Fruit fly (Drosophila melanogaster): ENCODE measurements around the gene Nmdmc.

Gene Nmdmc

DNA sequence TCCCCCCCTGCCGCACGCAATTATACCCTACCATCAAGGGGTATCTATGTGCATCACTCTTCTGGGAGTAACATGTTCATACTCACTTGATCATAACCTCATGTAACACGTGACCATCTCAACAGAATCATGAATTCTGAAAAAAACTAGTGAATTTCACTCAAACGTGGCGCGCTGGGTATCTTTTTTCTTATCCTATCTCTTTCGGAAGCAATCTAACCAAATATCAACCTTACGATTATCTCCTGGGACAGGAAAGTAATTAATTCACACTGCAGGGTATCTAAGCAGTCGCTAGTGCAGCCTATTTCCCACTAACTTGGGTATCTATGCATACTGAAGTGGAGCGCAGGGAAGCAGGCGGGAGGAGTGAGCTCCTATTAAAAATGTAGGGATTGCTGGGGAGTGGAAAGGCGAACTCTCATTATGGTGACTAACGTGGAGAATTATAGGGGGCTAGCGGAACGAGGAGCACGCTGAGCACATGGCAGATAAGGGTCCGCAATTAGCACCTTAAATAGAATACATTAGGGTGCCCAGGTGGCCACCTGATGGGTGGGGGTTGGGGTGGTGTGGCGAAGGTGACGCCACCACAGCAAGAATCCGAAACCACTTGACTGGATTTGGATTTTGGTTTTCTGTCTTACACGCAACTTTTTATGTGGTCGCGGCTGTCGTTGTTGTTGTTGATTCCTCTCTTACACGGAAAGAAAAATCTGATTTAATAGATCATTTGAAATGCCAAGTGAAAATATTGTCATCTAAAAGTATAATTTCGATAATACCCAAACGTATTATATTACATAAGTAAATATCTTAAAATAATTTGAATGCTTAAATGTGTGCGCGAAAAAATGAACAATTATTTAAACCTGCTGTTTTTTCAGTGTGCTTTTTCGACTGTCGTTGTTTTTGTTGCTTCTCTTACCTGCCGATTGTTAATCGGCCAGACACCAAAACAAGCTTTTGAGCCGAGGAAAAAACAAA lies 5.1 kb upstream of the Nmdmc start (continued):
- TF ChIP-seq Sin3A (optimal IDR thresholded peaks at IDR 0.05) (no peak), her (GFP tag; optimal IDR thresholded peaks at IDR 0.05) (peak; percentile 74), CG7271 (tag; optimal IDR thresholded peaks at IDR 0.05) (peak; percentile 69), CG12391 (tag; optimal IDR thresholded peaks at IDR 0.05) (peak; percentile 96), chm (GFP tag; IDR thresholded peaks at IDR 0.05) (no peak), CG11504 (tag; optimal IDR thresholded peaks at IDR 0.05) (peak; percentile 96), unpg (GFP tag; optimal IDR thresholded peaks at IDR 0.05) (peak; percentile 97), eyg (GFP tag; optimal IDR thresholded peaks at IDR 0.05) (peak; percentile 63), ken (GFP tag; IDR thresholded peaks at IDR 0.05) (no peak), wdn (GFP tag; IDR thresholded peaks at IDR 0.05) (no peak), usp (GFP tag; optimal IDR thresholded peaks at IDR 0.05) (no peak), wor (GFP tag; IDR thresholded peaks at IDR 0.05) (no peak), mam (GFP tag; optimal IDR thresholded peaks at IDR 0.05) (peak; percentile 74), Dfd (GFP tag; optimal IDR thresholded peaks at IDR 0.05) (no peak), fu2 (GFP tag; optimal IDR thresholded peaks at IDR 0.05) (peak; percentile 69), pros (GFP tag; optimal IDR thresholded peaks at IDR 0.05) (no peak), CG12155 (GFP tag; optimal IDR thresholded peaks at IDR 0.05) (peak; percentile 90), Vsx1 (GFP tag; optimal IDR thresholded peaks at IDR 0.05) (peak; percentile 70), BtbVII (GFP tag; optimal IDR thresholded peaks at IDR 0.05) (peak; percentile 96), jing (GFP tag; optimal IDR thresholded peaks at IDR 0.05) (peak; percentile 78), nom (GFP tag; optimal IDR thresholded peaks at IDR 0.05) (peak; percentile 68), lab (GFP tag; optimal IDR thresholded peaks at IDR 0.05) (peak; percentile 97), ap (GFP tag; IDR thresholded peaks at IDR 0.05) (no peak), gcm (GFP tag; optimal IDR thresholded peaks at IDR 0.05) (peak; percentile 92), zfh1 (GFP tag; IDR thresholded peaks at IDR 0.05) (no peak), unc-4 (GFP tag; IDR thresholded peaks at IDR 0.05; ENCODE audit: partially characterized antibody) (no peak), CG18011 (GFP tag; optimal IDR thresholded peaks at IDR 0.05) (peak; percentile 79), esg (GFP tag; conservative IDR thresholded peaks at IDR 0.05) (no peak), trem (tag; optimal IDR thresholded peaks at IDR 0.05) (peak; percentile 90), Atf3 (GFP tag; optimal IDR thresholded peaks at IDR 0.05) (peak; percentile 10), Rfx (GFP tag; IDR thresholded peaks at IDR 0.05) (no peak), bbx (GFP tag; IDR thresholded peaks at IDR 0.05; ENCODE audit: partially characterized antibody) (no peak), Drgx (GFP tag; IDR thresholded peaks at IDR 0.05) (no peak), Adf1 (GFP tag; IDR thresholded peaks at IDR 0.05) (no peak), CG11093 (GFP tag; IDR thresholded peaks at IDR 0.05) (peak; percentile 82), CG8765 (GFP tag; IDR thresholded peaks at IDR 0.05) (no peak), CTCF (GFP tag; optimal IDR thresholded peaks at IDR 0.05) (peak; percentile 63), Bteb2 (GFP tag; optimal IDR thresholded peaks at IDR 0.05) (peak; percentile 80), Neu2 (GFP tag; optimal IDR thresholded peaks at IDR 0.05; ENCODE audit: borderline replicate concordance) (no peak), Chrac-16 (GFP tag; optimal IDR thresholded peaks at IDR 0.05) (peak; percentile 85), CG31388 (GFP tag; optimal IDR thresholded peaks at IDR 0.05) (peak; percentile 82), onecut (GFP tag; IDR thresholded peaks at IDR 0.05) (peak; percentile 81), disco-r (GFP tag; optimal IDR thresholded peaks at IDR 0.05) (peak; percentile 67), scrt (GFP tag; optimal IDR thresholded peaks at IDR 0.05) (peak; percentile 94), Hr51 (GFP tag; optimal IDR thresholded peaks at IDR 0.05) (peak; percentile 66 to 95), CG10209 (GFP tag; optimal IDR thresholded peaks at IDR 0.05) (peak; percentile 91), odd (GFP tag; optimal IDR thresholded peaks at IDR 0.05) (peak; percentile 84), sim (GFP tag; IDR thresholded peaks at IDR 0.05) (no peak)

Data from whole organism, embryonic.